Fruit fly (Drosophila melanogaster): ENCODE data around the gene Pus10.

Pus10 gene

dm6 chr2L:158649-159257 is 3.6 kb upstream of the Pus10 start, which contains the start of the genes CG33635 and spen (continued):
- TF ChIP-seq twi (tag; optimal IDR thresholded peaks at IDR 0.05) (no peak), Blimp-1 (GFP tag; optimal IDR thresholded peaks at IDR 0.05) (no peak), CG6765 (GFP tag; optimal IDR thresholded peaks at IDR 0.05) (peak; percentile 60), jing (GFP tag; optimal IDR thresholded peaks at IDR 0.05) (no peak), HLH54F (GFP tag; optimal IDR thresholded peaks at IDR 0.05) (no peak), CG11504 (tag; optimal IDR thresholded peaks at IDR 0.05) (peak; percentile 62), oc (tag; optimal IDR thresholded peaks at IDR 0.05) (peak; percentile 43), CG34376 (GFP tag; optimal IDR thresholded peaks at IDR 0.05) (peak; percentile 88), Atf6 (GFP tag; IDR thresholded peaks at IDR 0.05) (no peak), crc (GFP tag; optimal IDR thresholded peaks at IDR 0.05) (no peak), CG3726 (GFP tag; IDR thresholded peaks at IDR 0.05) (no peak), CG12299 (tag; optimal IDR thresholded peaks at IDR 0.05) (peak; percentile 55), Dek (tag; optimal IDR thresholded peaks at IDR 0.05) (peak; percentile 50), Doc3 (GFP tag; IDR thresholded peaks at IDR 0.05; ENCODE audit: partially characterized antibody) (no peak), cato (GFP tag; optimal IDR thresholded peaks at IDR 0.05; ENCODE audit: borderline replicate concordance) (no peak), BtbVII (GFP tag; optimal IDR thresholded peaks at IDR 0.05) (peak; percentile 71), row (GFP tag; IDR thresholded peaks at IDR 0.05) (no peak), gt (GFP tag; IDR thresholded peaks at IDR 0.05) (no peak), CG15479 (GFP tag; optimal IDR thresholded peaks at IDR 0.05) (no peak), ham (GFP tag; IDR thresholded peaks at IDR 0.05) (no peak), CG17568 (GFP tag; optimal IDR thresholded peaks at IDR 0.05) (peak; percentile 13), CG11456 (GFP tag; IDR thresholded peaks at IDR 0.05) (no peak), NC2α (GFP tag; optimal IDR thresholded peaks at IDR 0.05) (no peak), CG10565 (GFP tag; optimal IDR thresholded peaks at IDR 0.05) (no peak), CG13775 (GFP tag; optimal IDR thresholded peaks at IDR 0.05) (peak; percentile 30), Lhr (GFP tag; optimal IDR thresholded peaks at IDR 0.05) (peak; percentile 77), dmrt11E (tag; optimal IDR thresholded peaks at IDR 0.05) (peak; percentile 16), onecut (GFP tag; IDR thresholded peaks at IDR 0.05) (peak; percentile 61), CG15269 (tag; optimal IDR thresholded peaks at IDR 0.05) (peak; percentile 30), CG13424 (tag; optimal IDR thresholded peaks at IDR 0.05) (peak; percentile 9), sens (GFP tag) (peak; percentile 80), dan (GFP tag; IDR thresholded peaks at IDR 0.05) (no peak), BEAF-32 (GFP tag; optimal IDR thresholded peaks at IDR 0.05) (peak; percentile 54), fd64A (GFP tag; optimal IDR thresholded peaks at IDR 0.05) (peak; percentile 36), crp (GFP tag; optimal IDR thresholded peaks at IDR 0.05) (peak in 1 of 2 experiments; percentile 39), ro (GFP tag; IDR thresholded peaks at IDR 0.05) (no peak), CG11085 (GFP tag; IDR thresholded peaks at IDR 0.05) (no peak), CG1647 (GFP tag; optimal IDR thresholded peaks at IDR 0.05) (no peak), vvl (GFP tag; IDR thresholded peaks at IDR 0.05) (no peak), Gsc (GFP tag; IDR thresholded peaks at IDR 0.05) (no peak), CG6175 (GFP tag; IDR thresholded peaks at IDR 0.05) (no peak), repo (GFP tag; optimal IDR thresholded peaks at IDR 0.05) (no peak), CG1602 (GFP tag; optimal IDR thresholded peaks at IDR 0.05) (no peak), C15 (GFP tag; IDR thresholded peaks at IDR 0.05) (no peak), ssp (GFP tag; IDR thresholded peaks at IDR 0.05) (no peak), CG5180 (GFP tag; optimal IDR thresholded peaks at IDR 0.05) (no peak), CG3281 (GFP tag; optimal IDR thresholded peaks at IDR 0.05) (peak; percentile 46), cwo (GFP tag; optimal IDR thresholded peaks at IDR 0.05) (peak; percentile 19), lilli (GFP tag; optimal IDR thresholded peaks at IDR 0.05) (peak; percentile 37), abd-A (tag; optimal IDR thresholded peaks at IDR 0.05) (peak; percentile 86)

All from whole organism, embryonic.